Fruit fly (Drosophila melanogaster) whole organism, wandering third instar larva: Measurements from ENCODE around the gene CG17839.

Experiments
- Dif ChIP-seq: fragments of 200-275, 200-300 bp; sonication (Bioruptor generic); optimal IDR thresholded peaks from 2 replicates; lab custom pipeline; 2018; ENCODE audit warnings: missing biosample characterization, missing genetic modification characterization; ENCODE audit not compliant: partially characterized antibody
- Hr83 ChIP-seq: fragments of 200-300 bp; sonication (Bioruptor generic); optimal IDR thresholded peaks from 2 replicates; lab custom pipeline; 2016; ENCODE audit warnings: missing biosample characterization, mild to moderate bottlenecking, missing genetic modification characterization, moderate library complexity; ENCODE audit not compliant: poor library complexity, severe bottlenecking
- Myc ChIP-seq: fragments of >200 bp; optimal IDR thresholded peaks from 2 replicates; lab custom pipeline; 2017
- N ChIP-seq: fragments of >200 bp; optimal IDR thresholded peaks from 2 replicates; lab custom pipeline; 2018; ENCODE audit warnings: missing biosample characterization, missing external identifiers, missing genetic modification characterization
- Sp1 ChIP-seq: fragments of 200-800 bp; sonication (Bioruptor generic); optimal IDR thresholded peaks from 3 replicates; lab custom pipeline; 2019; ENCODE audit warnings: missing biosample characterization, mild to moderate bottlenecking, missing genetic modification characterization, moderate library complexity
- Vsx2 ChIP-seq: fragments of 200-300, 225-300 bp; sonication (Bioruptor generic); optimal IDR thresholded peaks from 2 replicates; lab custom pipeline; 2018; ENCODE audit warnings: missing biosample characterization, missing genetic modification characterization; ENCODE audit not compliant: partially characterized antibody
- dmrt93B ChIP-seq: fragments of 200-800 bp; sonication (Bioruptor generic); optimal IDR thresholded peaks from 2 replicates; lab custom pipeline; 2018; ENCODE audit warnings: missing biosample characterization, mild to moderate bottlenecking, missing genetic modification characterization
- foxo ChIP-seq, 2 experiments: fragments of 200-800 bp; sonication (Bioruptor generic); optimal IDR thresholded peaks; 2 replicates in 1 of 2; 3 replicates in 1 of 2; lab custom pipeline; 2016 to 2017; ENCODE audit warnings: missing biosample characterization in 2 of 2, missing genetic modification characterization in 2 of 2
- h ChIP-seq: fragments of 200-800 bp; sonication (Bioruptor generic); optimal IDR thresholded peaks from 3 replicates; lab custom pipeline; 2016; ENCODE audit warnings: missing biosample characterization, mild to moderate bottlenecking, missing genetic modification characterization
- psq ChIP-seq: fragments of 200-800 bp; sonication (Bioruptor generic); optimal IDR thresholded peaks from 3 replicates; lab custom pipeline; 2017; ENCODE audit warnings: missing biosample characterization, mild to moderate bottlenecking, missing genetic modification characterization, moderate library complexity

dm6 chr3L:14759984-14760626 is 44.8 kb upstream of the CG17839 start:
- TF ChIP-seq Dif (GFP tag; lab: Kevin White, UChicago), result peak; percentile 91
- TF ChIP-seq dmrt93B (GFP tag; lab: Kevin White, UChicago), result no peak
- peak in 1 of 2 experiments; percentile 54 for TF ChIP-seq foxo (GFP tag; optimal IDR thresholded peaks at IDR 0.05; lab: Kevin White, UChicago)
- TF ChIP-seq Vsx2 (GFP tag; lab: Kevin White, UChicago), result no peak
- TF ChIP-seq N (GFP tag; lab: Kevin White, UChicago), result no peak
- TF ChIP-seq psq, result no peak
- TF ChIP-seq h (GFP tag; lab: Kevin White, UChicago), result peak; percentile 34
- peak; percentile 35 for TF ChIP-seq Hr83 (GFP tag; lab: Kevin White, UChicago)
- peak; percentile 22 for TF ChIP-seq Sp1 (GFP tag; lab: Kevin White, UChicago)
- TF ChIP-seq Myc (lab: Kevin White, UChicago), result no peak
